Fruit fly (Drosophila melanogaster): Measurements from ENCODE around the gene Cdc6.

The Cdc6 gene

DNA sequence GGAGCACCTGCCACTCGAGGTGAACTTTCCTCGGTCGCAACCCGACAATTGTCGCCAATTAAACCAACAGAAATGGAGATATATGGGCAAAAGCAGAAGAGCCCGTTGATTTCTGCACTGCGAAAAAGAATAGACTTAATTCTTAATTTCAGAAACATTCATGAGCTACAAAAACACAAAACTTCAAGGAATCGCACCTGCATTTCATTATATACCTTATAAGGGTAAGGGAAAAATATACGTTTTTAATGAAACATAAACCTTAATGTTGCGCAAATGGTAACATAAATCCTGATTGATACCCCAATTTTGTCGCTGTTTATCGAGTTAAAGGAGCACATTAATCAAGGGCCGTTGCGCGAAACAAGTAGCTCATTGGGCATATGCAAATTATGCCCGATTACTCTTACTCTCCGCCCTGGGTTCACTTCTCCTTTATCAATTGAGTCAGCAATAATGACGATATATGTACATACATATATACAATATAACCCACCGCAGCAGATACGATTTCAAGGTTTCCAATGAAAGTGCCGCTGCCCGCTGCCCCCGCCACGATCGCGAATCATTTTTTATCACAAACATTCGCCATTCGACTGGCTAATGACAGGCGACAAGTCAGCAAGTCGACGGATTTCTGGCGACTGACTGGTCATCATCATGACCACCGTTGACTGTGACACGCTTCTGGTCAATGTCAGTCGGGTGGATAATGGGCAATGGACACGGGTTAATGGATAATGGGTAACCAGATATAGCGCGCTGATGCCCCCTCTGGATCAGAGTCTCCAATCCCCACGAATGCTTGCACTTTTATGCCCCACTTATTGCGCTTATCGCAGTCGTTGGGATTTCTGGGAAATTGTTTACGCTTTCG lies 28.2 kb upstream of the Cdc6 start:
- TF ChIP-seq CG13204 (GFP tag; optimal IDR thresholded peaks at IDR 0.05), result no peak
- TF ChIP-seq CG8301 (tag; optimal IDR thresholded peaks at IDR 0.05), result no peak
- TF ChIP-seq CG32121 (GFP tag; IDR thresholded peaks at IDR 0.05), result no peak
- peak; percentile 81 for TF ChIP-seq EcR (GFP tag; optimal IDR thresholded peaks at IDR 0.05)
- no peak for TF ChIP-seq gl (tag; optimal IDR thresholded peaks at IDR 0.05)
- no peak for TF ChIP-seq Ets98B (GFP tag; IDR thresholded peaks at IDR 0.05)
- no peak for TF ChIP-seq D1 (tag; optimal IDR thresholded peaks at IDR 0.05)
- TF ChIP-seq Pif1A (GFP tag; optimal IDR thresholded peaks at IDR 0.05), result peak; percentile 33
- no peak for TF ChIP-seq CG4496 (GFP tag; IDR thresholded peaks at IDR 0.05)
- TF ChIP-seq fd96Ca (GFP tag; IDR thresholded peaks at IDR 0.05), result no peak
- peak; percentile 43 for TF ChIP-seq CG17806 (tag; optimal IDR thresholded peaks at IDR 0.05)
- TF ChIP-seq CG9948 (tag; optimal IDR thresholded peaks at IDR 0.05), result peak; percentile 27
- TF ChIP-seq CG10348 (GFP tag; IDR thresholded peaks at IDR 0.05), result no peak
- TF ChIP-seq CG14655 (GFP tag; optimal IDR thresholded peaks at IDR 0.05), result no peak
- TF ChIP-seq CG8159 (tag; optimal IDR thresholded peaks at IDR 0.05), result peak; percentile 58
- TF ChIP-seq CG34367 (tag; optimal IDR thresholded peaks at IDR 0.05), result no peak
- TF ChIP-seq CG15710 (tag; optimal IDR thresholded peaks at IDR 0.05), result peak; percentile 33
- TF ChIP-seq Pif1B (GFP tag; optimal IDR thresholded peaks at IDR 0.05), result peak; percentile 5
- TF ChIP-seq Snoo (tag; optimal IDR thresholded peaks at IDR 0.05), result no peak
- TF ChIP-seq rn (GFP tag; IDR thresholded peaks at IDR 0.05), result no peak
- TF ChIP-seq CG12605 (GFP tag; IDR thresholded peaks at IDR 0.05), result no peak

- TF ChIP-seq CG13204 (GFP tag; optimal IDR thresholded peaks at IDR 0.05) (no peak), CG15710 (tag; optimal IDR thresholded peaks at IDR 0.05) (no peak), CG8159 (tag; optimal IDR thresholded peaks at IDR 0.05) (no peak), CG9948 (tag; optimal IDR thresholded peaks at IDR 0.05) (no peak), CG17806 (tag; optimal IDR thresholded peaks at IDR 0.05) (no peak), CG12605 (GFP tag; IDR thresholded peaks at IDR 0.05) (no peak), D1 (tag; optimal IDR thresholded peaks at IDR 0.05) (no peak), CG10348 (GFP tag; IDR thresholded peaks at IDR 0.05) (no peak), Pif1A (GFP tag; optimal IDR thresholded peaks at IDR 0.05) (no peak), CG8301 (tag; optimal IDR thresholded peaks at IDR 0.05) (no peak), Pif1B (GFP tag; optimal IDR thresholded peaks at IDR 0.05) (no peak), gl (tag; optimal IDR thresholded peaks at IDR 0.05) (no peak), Snoo (tag; optimal IDR thresholded peaks at IDR 0.05) (no peak), EcR (GFP tag; optimal IDR thresholded peaks at IDR 0.05) (no peak), CG32121 (GFP tag; IDR thresholded peaks at IDR 0.05) (no peak), CG4496 (GFP tag; IDR thresholded peaks at IDR 0.05) (no peak)
Observed at dm6 chr3L:8660800-8661199, 26.9 kb upstream of the Cdc6 start.

DNA sequence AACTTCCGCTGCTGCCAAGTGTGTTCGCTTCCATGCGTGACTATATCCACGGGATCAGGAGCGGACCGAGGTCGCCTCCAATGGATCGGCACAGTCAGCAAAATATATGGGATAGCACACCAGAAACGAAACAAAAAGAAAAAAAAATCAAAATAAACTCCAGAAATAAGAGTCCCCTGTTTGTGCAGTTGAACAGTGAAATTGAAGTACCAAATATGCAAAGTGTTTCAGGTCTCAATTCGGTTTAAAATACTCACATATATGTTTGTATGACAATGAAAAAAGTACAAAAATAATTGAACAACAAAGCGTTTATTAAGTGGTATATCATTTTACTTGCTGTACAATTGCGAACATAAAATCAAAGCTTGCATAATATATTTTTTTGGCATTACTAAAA lies 25.7 kb upstream of the Cdc6 start:
- TF ChIP-seq CG4496 (GFP tag; IDR thresholded peaks at IDR 0.05) (peak; percentile 10; the same call in 1 of the 3 replicates), fd96Ca (GFP tag; IDR thresholded peaks at IDR 0.05) (no peak)

DNA sequence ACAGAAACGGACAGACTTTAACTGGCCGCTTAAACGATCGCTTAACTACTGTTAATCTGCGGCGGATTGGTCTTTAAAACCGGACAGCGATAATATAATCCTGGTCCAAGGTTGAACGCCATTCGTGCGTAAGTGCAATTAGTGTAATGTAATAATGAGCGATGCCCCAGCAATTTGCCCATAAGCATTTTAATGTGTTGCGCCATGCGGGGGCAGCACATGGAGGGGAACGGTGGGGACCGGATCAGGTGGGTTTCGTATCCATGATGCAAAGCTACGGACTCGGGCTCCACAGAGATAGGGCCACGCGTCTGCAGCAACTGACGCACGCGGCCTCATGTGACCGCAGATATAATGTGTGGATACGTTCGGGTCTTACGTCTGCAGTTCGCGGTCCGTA lies 23.9 kb upstream of the Cdc6 start:
- TF ChIP-seq EcR (GFP tag; optimal IDR thresholded peaks at IDR 0.05), result peak; percentile 32
- TF ChIP-seq CG34367 (tag; optimal IDR thresholded peaks at IDR 0.05), result no peak

- TF ChIP-seq Pif1A (GFP tag; optimal IDR thresholded peaks at IDR 0.05) (peak; percentile 88), CG17806 (tag; optimal IDR thresholded peaks at IDR 0.05) (peak; percentile 89), CG13204 (GFP tag; optimal IDR thresholded peaks at IDR 0.05) (peak; percentile 94), CG15710 (tag; optimal IDR thresholded peaks at IDR 0.05) (peak; percentile 91), gl (tag; optimal IDR thresholded peaks at IDR 0.05) (peak; percentile 80), CG9948 (tag; optimal IDR thresholded peaks at IDR 0.05) (peak; percentile 85), Pif1B (GFP tag; optimal IDR thresholded peaks at IDR 0.05) (peak; percentile 84), CG4496 (GFP tag; IDR thresholded peaks at IDR 0.05) (peak; percentile 88), CG8301 (tag; optimal IDR thresholded peaks at IDR 0.05) (peak; percentile 47), rn (GFP tag; IDR thresholded peaks at IDR 0.05) (peak; percentile 47; the same call in 1 of the 2 replicates), CG14655 (GFP tag; optimal IDR thresholded peaks at IDR 0.05) (peak; percentile 62), Snoo (tag; optimal IDR thresholded peaks at IDR 0.05) (peak; percentile 82), CG12605 (GFP tag; IDR thresholded peaks at IDR 0.05) (no peak), CG32121 (GFP tag; IDR thresholded peaks at IDR 0.05) (peak; percentile 81), CG34367 (tag; optimal IDR thresholded peaks at IDR 0.05) (peak; percentile 78), EcR (GFP tag; optimal IDR thresholded peaks at IDR 0.05) (peak; percentile 85), CG10348 (GFP tag; IDR thresholded peaks at IDR 0.05) (no peak), D1 (tag; optimal IDR thresholded peaks at IDR 0.05) (peak; percentile 85), Ets98B (GFP tag; IDR thresholded peaks at IDR 0.05) (peak; percentile 53; the same call in 1 of the 2 replicates), CG8159 (tag; optimal IDR thresholded peaks at IDR 0.05) (peak; percentile 95), fd96Ca (GFP tag; IDR thresholded peaks at IDR 0.05) (peak; percentile 68; the same call in 2 of the 3 replicates)
Observed at dm6 chr3L:8657429-8657754, 23.5 kb upstream of the Cdc6 start.

DNA sequence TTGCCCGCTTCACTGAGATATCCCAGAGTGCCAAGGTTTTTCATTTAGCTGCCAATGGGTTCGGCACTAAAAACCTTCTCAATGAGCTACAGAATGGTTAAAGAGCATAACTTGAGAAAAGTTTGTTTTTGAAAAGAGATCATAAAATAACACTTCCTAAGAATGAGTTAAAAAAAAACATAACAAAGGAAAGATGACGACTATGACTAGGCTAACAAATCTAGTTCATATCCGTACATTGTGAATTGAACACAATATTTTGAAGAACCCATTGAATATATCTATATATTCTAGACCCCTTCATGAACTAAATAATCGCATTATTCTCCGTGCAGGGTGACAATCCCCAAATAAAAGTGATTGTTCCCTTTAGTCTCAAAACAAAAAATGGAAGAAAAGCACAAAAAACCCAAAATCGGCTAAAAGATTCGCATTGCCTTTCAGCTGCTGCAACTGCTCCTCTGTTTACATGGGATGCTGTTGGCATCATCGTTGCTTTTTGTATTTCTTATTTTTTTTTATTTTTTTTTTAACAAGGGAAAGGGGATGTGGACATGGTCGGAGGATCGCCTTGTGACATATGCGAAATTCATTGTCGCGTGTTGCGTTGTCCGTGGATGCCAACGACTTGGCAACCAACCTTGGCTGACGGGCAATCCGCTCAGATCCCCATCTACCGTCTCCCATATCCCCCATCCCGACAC lies 23.0 kb upstream of the Cdc6 start:
- TF ChIP-seq CG15710 (tag; optimal IDR thresholded peaks at IDR 0.05) (peak; percentile 89), CG8159 (tag; optimal IDR thresholded peaks at IDR 0.05) (peak; percentile 92), Snoo (tag; optimal IDR thresholded peaks at IDR 0.05) (peak; percentile 86), fd96Ca (GFP tag; IDR thresholded peaks at IDR 0.05) (no peak), Pif1A (GFP tag; optimal IDR thresholded peaks at IDR 0.05) (peak; percentile 87), CG17806 (tag; optimal IDR thresholded peaks at IDR 0.05) (peak; percentile 51), CG9948 (tag; optimal IDR thresholded peaks at IDR 0.05) (peak; percentile 49), CG10348 (GFP tag; IDR thresholded peaks at IDR 0.05) (no peak), gl (tag; optimal IDR thresholded peaks at IDR 0.05) (no peak), CG4496 (GFP tag; IDR thresholded peaks at IDR 0.05) (no peak), EcR (GFP tag; optimal IDR thresholded peaks at IDR 0.05) (no peak), CG12605 (GFP tag; IDR thresholded peaks at IDR 0.05) (no peak), Pif1B (GFP tag; optimal IDR thresholded peaks at IDR 0.05) (peak; percentile 90), CG32121 (GFP tag; IDR thresholded peaks at IDR 0.05) (no peak), CG14655 (GFP tag; optimal IDR thresholded peaks at IDR 0.05) (no peak), D1 (tag; optimal IDR thresholded peaks at IDR 0.05) (peak; percentile 29), CG8301 (tag; optimal IDR thresholded peaks at IDR 0.05) (no peak), Ets98B (GFP tag; IDR thresholded peaks at IDR 0.05) (no peak), CG13204 (GFP tag; optimal IDR thresholded peaks at IDR 0.05) (no peak), CG34367 (tag; optimal IDR thresholded peaks at IDR 0.05) (peak; percentile 42), rn (GFP tag; IDR thresholded peaks at IDR 0.05) (no peak)

All from whole organism, pupa.